Worm (Caenorhabditis elegans) whole organism, early embryonic: Measurements from ENCODE around the gene unc-60.

Experiments used
- ets-7 ChIP-seq: sonication (generic microtip); optimal IDR thresholded peaks from 2 replicates; lab custom pipeline; 2016; ENCODE audit warnings: missing genotype, missing genetic modification characterization, missing compliant biosample characterization
- flt-1 ChIP-seq: fragments of 200-800 bp; sonication (Bioruptor generic); IDR thresholded peaks from 2 replicates; pipeline ENCODE4 v1.3.6; 2022; ENCODE audit warnings: missing genetic modification characterization, missing compliant biosample characterization
- pes-1 ChIP-seq: fragments of 200-800 bp; sonication (Bioruptor generic); IDR thresholded peaks from 2 replicates; pipeline ENCODE4 v1.3.6; 2022; ENCODE audit warnings: missing genetic modification reagents, missing genetic modification characterization, missing compliant biosample characterization

- TF ChIP-seq pes-1 (GFP tag; lab: Robert Waterston, UW) (no peak), flt-1 (GFP tag; lab: Robert Waterston, UW) (no peak), ets-7 (tag; lab: Kevin White, UChicago) (no peak)
Measured at ce11 chrV:1486031-1486430, 11.1 kb downstream of the unc-60 start.
